Worm (Caenorhabditis elegans) whole organism, L4 larva: ENCODE results near the gene K08E7.5.

Experiments
- F44E2.7 ChIP-seq: fragments of 200-800 bp; sonication (Bioruptor generic); IDR thresholded peaks from 2 replicates; pipeline ENCODE4 v2.1.2; 2022; ENCODE audit warnings: missing genetic modification characterization, missing compliant biosample characterization
- F49E8.2 ChIP-seq: sonication (generic microtip); optimal IDR thresholded peaks from 2 replicates; lab custom pipeline; 2016; ENCODE audit warnings: missing compliant biosample characterization, mild to moderate bottlenecking, missing genetic modification characterization, borderline replicate concordance
- T26A8.4 ChIP-seq: fragments of 200-800 bp; sonication (Bioruptor generic); IDR thresholded peaks from 2 replicates; pipeline ENCODE4 v1.3.6; 2022; ENCODE audit warnings: missing genetic modification characterization, missing compliant biosample characterization
- Y105C5A.15 ChIP-seq: fragments of 200-800 bp; sonication (Bioruptor generic); IDR thresholded peaks from 2 replicates; pipeline ENCODE4 v1.3.6; 2022; ENCODE audit warnings: missing genetic modification characterization, missing compliant biosample characterization
- Y48G9A.11 ChIP-seq: fragments of 200-800 bp; sonication (Bioruptor generic); IDR thresholded peaks from 2 replicates; pipeline ENCODE4 v1.3.6; 2022; ENCODE audit warnings: missing genetic modification reagents, missing genetic modification characterization, missing compliant biosample characterization
- Y75B8A.6 ChIP-seq: fragments of 200-800 bp; sonication (Bioruptor generic); IDR thresholded peaks from 2 replicates; pipeline ENCODE4 v1.3.6; 2022; ENCODE audit warnings: missing genetic modification reagents, missing genetic modification characterization, missing compliant biosample characterization
- ZK337.2 ChIP-seq: fragments of 200-800 bp; sonication (Bioruptor generic); IDR thresholded peaks from 2 replicates; pipeline ENCODE4 v1.3.6; 2022; ENCODE audit warnings: missing genetic modification reagents, missing genetic modification characterization, missing compliant biosample characterization
- aha-1 ChIP-seq: fragments of 150-350 bp; peaks from one replicate; lab custom pipeline; 2014; ENCODE audit warnings: missing biosample characterization, missing genetic modification characterization
- ama-1 ChIP-seq: fragments of 150-350 bp; optimal IDR thresholded peaks from 2 replicates; lab custom pipeline; 2014; ENCODE audit warnings: inconsistent platforms, mixed read lengths
- ceh-28 ChIP-seq: fragments of 150-350 bp; optimal IDR thresholded peaks from 2 replicates; lab custom pipeline; 2014; ENCODE audit warnings: missing biosample characterization, missing genetic modification reagents, missing genetic modification characterization
- ceh-62 ChIP-seq: sonication (generic microtip); optimal IDR thresholded peaks from 2 replicates; lab custom pipeline; 2017; ENCODE audit warnings: missing biosample characterization, missing genetic modification characterization
- ceh-82 ChIP-seq: sonication (generic microtip); optimal IDR thresholded peaks from 2 replicates; lab custom pipeline; 2017; ENCODE audit warnings: missing biosample characterization, missing genetic modification characterization
- ces-1 ChIP-seq: fragments of 150-350 bp; sonication (generic microtip); optimal IDR thresholded peaks from 4 replicates; lab custom pipeline; 2014; ENCODE audit warnings: missing biosample characterization, missing genetic modification reagents, missing genetic modification characterization
- daf-12 ChIP-seq: fragments of 150-350 bp; optimal IDR thresholded peaks from 2 replicates; lab custom pipeline; 2014; ENCODE audit warnings: missing biosample characterization, missing genetic modification reagents, missing genetic modification characterization
- daf-8 ChIP-seq: fragments of 200-800 bp; sonication (Bioruptor generic); IDR thresholded peaks from 2 replicates; pipeline ENCODE4 v1.3.6; 2022; ENCODE audit warnings: missing genetic modification characterization, missing compliant biosample characterization
- dmd-6 ChIP-seq: fragments of 200-800 bp; sonication (Bioruptor generic); IDR thresholded peaks from 2 replicates; pipeline ENCODE4 v1.3.6; 2022; ENCODE audit warnings: missing genetic modification reagents, missing genetic modification characterization, missing compliant biosample characterization
- dpl-1 ChIP-seq: fragments of 150-350 bp; optimal IDR thresholded peaks from 2 replicates; lab custom pipeline; 2014; ENCODE audit warnings: missing biosample characterization, missing genetic modification reagents, missing genetic modification characterization
- dve-1 ChIP-seq: sonication (generic microtip); optimal IDR thresholded peaks from 2 replicates; lab custom pipeline; 2017; ENCODE audit warnings: antibody characterized with exemption, mild to moderate bottlenecking, missing genetic modification characterization, missing compliant biosample characterization; ENCODE audit not compliant: insufficient read depth
- egl-27 ChIP-seq: sonication (generic microtip); optimal IDR thresholded peaks from 3 replicates; lab custom pipeline; 2017; ENCODE audit warnings: missing biosample characterization, missing genetic modification reagents, missing genetic modification characterization
- fkh-10 ChIP-seq: fragments of 150-350 bp; optimal IDR thresholded peaks from 2 replicates; lab custom pipeline; 2014; ENCODE audit warnings: missing biosample characterization, missing genetic modification reagents, missing genetic modification characterization
- fos-1 ChIP-seq: fragments of 150-350 bp; optimal IDR thresholded peaks from 2 replicates; lab custom pipeline; 2014; ENCODE audit warnings: missing biosample characterization, missing genetic modification characterization
- gei-8 ChIP-seq: fragments of 200-800 bp; sonication (Bioruptor generic); optimal IDR thresholded peaks from 2 replicates; lab custom pipeline; 2018; ENCODE audit warnings: mild to moderate bottlenecking, missing genetic modification characterization, missing compliant biosample characterization
- hlh-11 ChIP-seq: fragments of 200-800 bp; sonication (Bioruptor generic); optimal IDR thresholded peaks from 2 replicates; lab custom pipeline; 2018; ENCODE audit warnings: mild to moderate bottlenecking, missing genetic modification characterization, missing compliant biosample characterization
- jun-1 ChIP-seq: fragments of 150-350 bp; optimal IDR thresholded peaks from 2 replicates; lab custom pipeline; 2014; ENCODE audit warnings: missing biosample characterization, missing genetic modification reagents, missing genetic modification characterization
- lin-13 ChIP-seq: fragments of 150-350 bp; optimal IDR thresholded peaks from 2 replicates; lab custom pipeline; 2014; ENCODE audit warnings: missing biosample characterization, missing genetic modification reagents, missing genetic modification characterization
- lin-15B ChIP-seq: fragments of 150-350 bp; sonication (generic microtip); optimal IDR thresholded peaks from 3 replicates; lab custom pipeline; 2014; ENCODE audit warnings: missing biosample characterization, missing genetic modification characterization
- lin-29 ChIP-seq: fragments of 200-800 bp; sonication (Bioruptor generic); IDR thresholded peaks from 2 replicates; pipeline ENCODE4 v1.3.6; 2022; ENCODE audit warnings: missing genetic modification reagents, missing genetic modification characterization, missing compliant biosample characterization
- lin-38 ChIP-seq: fragments of 200-800 bp; sonication (Bioruptor generic); IDR thresholded peaks from 2 replicates; pipeline ENCODE4 v1.3.6; 2022; ENCODE audit warnings: missing genetic modification reagents, missing genetic modification characterization, missing compliant biosample characterization
- lir-3 ChIP-seq: sonication (generic microtip); optimal IDR thresholded peaks from 2 replicates; lab custom pipeline; 2016; ENCODE audit warnings: mild to moderate bottlenecking, missing genetic modification characterization, missing compliant biosample characterization
- madf-9 ChIP-seq: fragments of 200-800 bp; sonication (Bioruptor generic); conservative IDR thresholded peaks from 2 replicates; pipeline ENCODE4 v1.3.6; 2022; ENCODE audit warnings: missing genetic modification reagents, missing genetic modification characterization, missing compliant biosample characterization
- mep-1 ChIP-seq: fragments of 150-350 bp; sonication (generic microtip); optimal IDR thresholded peaks from 3 replicates; lab custom pipeline; 2014; ENCODE audit warnings: missing biosample characterization, missing genetic modification characterization
- mxl-2 ChIP-seq: fragments of 200-800 bp; sonication (Bioruptor generic); conservative IDR thresholded peaks from 2 replicates; pipeline ENCODE4 v1.3.6; 2022; ENCODE audit warnings: missing genetic modification reagents, missing genetic modification characterization, missing compliant biosample characterization
- mxl-3 ChIP-seq: fragments of 200-800 bp; sonication (Bioruptor generic); optimal IDR thresholded peaks from 2 replicates; lab custom pipeline; 2018; ENCODE audit warnings: mild to moderate bottlenecking, missing genetic modification characterization, missing compliant biosample characterization
- nhr-102 ChIP-seq: sonication (generic microtip); optimal IDR thresholded peaks from 2 replicates; lab custom pipeline; 2016; ENCODE audit warnings: mild to moderate bottlenecking, missing genetic modification characterization, moderate library complexity, missing compliant biosample characterization
- nhr-11 ChIP-seq: fragments of 150-350 bp; optimal IDR thresholded peaks from 2 replicates; lab custom pipeline; 2014; ENCODE audit warnings: missing biosample characterization, missing genetic modification characterization
- nhr-28 ChIP-seq: fragments of 150-350 bp; optimal IDR thresholded peaks from 2 replicates; lab custom pipeline; 2014; ENCODE audit warnings: missing biosample characterization, missing genetic modification characterization
- nhr-42 ChIP-seq: fragments of 200-800 bp; sonication (Bioruptor generic); IDR thresholded peaks from 2 replicates; pipeline ENCODE4 v1.3.6; 2022; ENCODE audit warnings: missing genetic modification characterization, missing compliant biosample characterization
- nhr-48 ChIP-seq: sonication (generic microtip); optimal IDR thresholded peaks from 2 replicates; lab custom pipeline; 2016; ENCODE audit warnings: mild to moderate bottlenecking, missing genetic modification characterization, missing compliant biosample characterization
- nhr-77 ChIP-seq: fragments of 150-350 bp; optimal IDR thresholded peaks from 2 replicates; lab custom pipeline; 2014; ENCODE audit warnings: missing biosample characterization, missing genetic modification characterization
- php-3 ChIP-seq: fragments of 200-800 bp; sonication (Bioruptor generic); IDR thresholded peaks from 2 replicates; pipeline ENCODE4 v1.3.6; 2022; ENCODE audit warnings: missing genetic modification reagents, missing genetic modification characterization, missing compliant biosample characterization
- pqm-1 ChIP-seq: sonication (generic microtip); optimal IDR thresholded peaks from 2 replicates; lab custom pipeline; 2017; ENCODE audit warnings: missing biosample characterization, missing genetic modification characterization
- skn-1 ChIP-seq: fragments of 150-350 bp; optimal IDR thresholded peaks from 2 replicates; lab custom pipeline; 2014; ENCODE audit warnings: missing biosample characterization, missing genetic modification characterization
- snpc-4 ChIP-seq: fragments of 150-350 bp; optimal IDR thresholded peaks from 2 replicates; lab custom pipeline; 2014; ENCODE audit warnings: missing biosample characterization, missing genetic modification characterization
- spr-3 ChIP-seq: fragments of 200-800 bp; sonication (Bioruptor generic); optimal IDR thresholded peaks from 2 replicates; lab custom pipeline; 2018; ENCODE audit warnings: mild to moderate bottlenecking, missing genetic modification characterization, missing compliant biosample characterization
- tra-1 ChIP-seq: fragments of 200-800 bp; sonication (Bioruptor generic); IDR thresholded peaks from 2 replicates; pipeline ENCODE4 v1.3.6; 2022; ENCODE audit warnings: missing genetic modification reagents, missing genetic modification characterization, missing compliant biosample characterization
- unc-39 ChIP-seq: sonication (generic microtip); optimal IDR thresholded peaks from 2 replicates; lab custom pipeline; 2017; ENCODE audit warnings: missing biosample characterization, missing genetic modification characterization
- unc-62 ChIP-seq, 3 experiments: fragments of 150-350 bp in 1 of 3; sonication (generic microtip); optimal IDR thresholded peaks in 2 of 3; peaks in 1 of 3; 1 replicate in 1 of 3; 2 replicates in 2 of 3; lab custom pipeline; 2014 to 2017; ENCODE audit warnings: missing biosample characterization in 3 of 3, missing genetic modification characterization in 3 of 3, missing genetic modification reagents in 3 of 3, missing genotype in 1 of 3
- vab-7 ChIP-seq: fragments of 200-800 bp; sonication (Bioruptor generic); IDR thresholded peaks from 2 replicates; pipeline ENCODE4 v1.3.6; 2022; ENCODE audit warnings: missing genetic modification reagents, missing genetic modification characterization, missing compliant biosample characterization
- zip-11 ChIP-seq: fragments of 200-800 bp; sonication (Bioruptor generic); IDR thresholded peaks from 2 replicates; pipeline ENCODE4 v1.3.6; 2022; ENCODE audit warnings: missing genetic modification characterization, missing compliant biosample characterization

Gene K08E7.5

DNA sequence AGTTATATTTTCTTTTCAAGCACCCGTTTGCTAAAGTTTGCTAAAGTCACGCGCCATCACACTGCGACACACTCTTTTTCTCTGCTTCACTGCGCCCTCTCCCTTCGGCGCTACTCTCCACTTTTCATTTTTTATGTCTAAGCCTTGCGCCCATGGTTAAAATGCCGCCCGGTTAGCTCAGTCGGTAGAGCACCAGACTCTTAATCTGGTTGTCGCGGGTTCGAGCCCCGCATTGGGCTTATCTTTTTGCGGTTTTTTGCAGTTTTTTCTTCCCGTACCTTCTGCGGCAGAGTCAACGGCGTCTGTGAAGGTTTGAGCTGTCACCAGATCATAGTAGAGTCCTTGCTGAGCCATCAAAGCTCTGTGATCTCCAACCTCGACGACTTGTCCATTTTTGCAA, 21.4 kb downstream of the K08E7.5 start (continued):
- peak; percentile 62 for TF ChIP-seq mxl-2 (GFP tag; lab: Robert Waterston, UW)
- peak; percentile 43; the same call in 1 of the 2 replicates for TF ChIP-seq lin-29
- TF ChIP-seq fos-1 (tag; lab: Kevin White, UChicago) = no peak
- TF ChIP-seq mep-1 (tag; lab: Kevin White, UChicago) = peak; percentile 75
- TF ChIP-seq, all 104 proteins: peak for 66

DNA sequence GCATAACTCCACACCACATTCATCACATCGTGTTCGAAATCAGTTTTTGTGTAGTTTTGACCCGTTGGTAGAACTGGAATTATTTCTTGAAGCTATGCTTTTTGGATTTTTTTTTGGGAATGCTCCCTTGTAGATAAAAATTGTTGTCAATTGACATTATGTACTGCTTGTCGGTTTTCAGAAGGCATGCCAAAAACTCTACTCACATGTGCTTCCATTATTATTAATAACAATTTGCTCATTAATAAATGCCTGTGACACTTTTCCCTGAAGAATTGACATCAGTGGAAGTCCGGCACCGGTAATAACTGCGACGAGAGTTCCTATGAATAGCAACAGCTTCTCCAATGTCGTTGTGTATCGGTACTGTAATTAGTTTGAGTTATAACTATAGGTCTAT, 23.8 kb downstream of the K08E7.5 start:
- TF ChIP-seq mxl-3 (no peak), aha-1 (tag; lab: Kevin White, UChicago) (peak; percentile 91)

DNA sequence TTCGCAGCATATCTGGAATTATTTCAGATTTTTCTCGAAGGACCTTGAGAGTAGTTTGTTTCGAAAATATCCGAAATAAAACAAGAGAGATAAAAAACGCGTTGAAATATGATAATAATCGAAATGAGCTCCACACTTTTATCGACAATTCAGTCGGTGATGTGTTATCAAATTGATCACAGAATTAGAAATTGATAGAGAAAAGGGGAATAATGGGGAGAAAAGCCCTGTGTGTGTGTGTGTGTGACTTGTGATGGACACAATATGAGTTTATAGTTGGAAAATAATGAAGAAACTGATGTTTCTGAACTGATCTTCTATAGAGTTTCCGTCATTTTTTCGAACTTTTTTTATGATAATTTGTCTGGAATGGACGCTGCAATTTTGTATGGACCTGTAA, 26.0 kb downstream of the K08E7.5 start, which contains the start of gene pgp-1:
TSS of gene pgp-1 (minus strand) at position 12 of the 400 bp plus-strand sequence.
- peak; percentile 89 for TF ChIP-seq dmd-6
- TF ChIP-seq nhr-28 = peak; percentile 93
- TF ChIP-seq mxl-3 = no peak
- no peak for TF ChIP-seq Y75B8A.6 (GFP tag; lab: Robert Waterston, UW)
- TF ChIP-seq ces-1 (GFP tag; lab: Kevin White, UChicago) = no peak
- no peak for TF ChIP-seq Y48G9A.11 (GFP tag; lab: Robert Waterston, UW)
- no peak for TF ChIP-seq T26A8.4 (GFP tag; lab: Robert Waterston, UW)
- TF ChIP-seq ceh-82 (tag; lab: Kevin White, UChicago) = no peak
- no peak for TF ChIP-seq fos-1 (tag; lab: Kevin White, UChicago)
- TF ChIP-seq php-3 (GFP tag; lab: Robert Waterston, UW) = peak; percentile 68
- no peak for TF ChIP-seq jun-1
- TF ChIP-seq daf-12 (tag; lab: Kevin White, UChicago) = no peak
- TF ChIP-seq nhr-102 (tag; lab: Kevin White, UChicago) = peak; percentile 81
- no peak for TF ChIP-seq unc-39 (tag; lab: Kevin White, UChicago)
- no peak for TF ChIP-seq zip-11
- no peak for TF ChIP-seq ZK337.2
- no peak for TF ChIP-seq fkh-10 (GFP tag; lab: Kevin White, UChicago)
- TF ChIP-seq lin-38 = no peak
- peak; percentile 73 for TF ChIP-seq hlh-11
- no peak for TF ChIP-seq lin-15B (tag; lab: Kevin White, UChicago)
- no peak for TF ChIP-seq daf-8
- TF ChIP-seq gei-8 (GFP tag; lab: Kevin White, UChicago) = no peak
- no peak for TF ChIP-seq egl-27
- TF ChIP-seq ceh-62 = no peak
- TF ChIP-seq nhr-77 (tag; lab: Kevin White, UChicago) = peak; percentile 85
- TF ChIP-seq nhr-11 = no peak
- TF ChIP-seq pqm-1 (tag; lab: Kevin White, UChicago) = peak; percentile 99
- peak; percentile 17 for TF ChIP-seq nhr-48
- no peak for TF ChIP-seq madf-9 (GFP tag; lab: Robert Waterston, UW)
- no peak for TF ChIP-seq ama-1
- peak in 1 of 2 experiments; percentile 57 for TF ChIP-seq unc-62 (GFP tag; optimal IDR thresholded peaks at IDR 0.05 in 1 of 2; lab: Kevin White, UChicago)
- no peak for TF ChIP-seq unc-62 (tag; optimal IDR thresholded peaks at IDR 0.05; lab: Kevin White, UChicago)
- no peak for TF ChIP-seq dpl-1 (GFP tag; lab: Kevin White, UChicago)
- no peak for TF ChIP-seq nhr-42 (GFP tag; lab: Robert Waterston, UW)
- TF ChIP-seq Y105C5A.15 (GFP tag; lab: Robert Waterston, UW) = no peak
- TF ChIP-seq skn-1 = no peak
- peak; percentile 77 for TF ChIP-seq dve-1 (tag; lab: Kevin White, UChicago)
- no peak for TF ChIP-seq vab-7 (GFP tag; lab: Robert Waterston, UW)
- no peak for TF ChIP-seq lir-3
- no peak for TF ChIP-seq lin-13 (GFP tag; lab: Kevin White, UChicago)
- no peak for TF ChIP-seq snpc-4 (tag; lab: Kevin White, UChicago)
- no peak for TF ChIP-seq F49E8.2
- no peak for TF ChIP-seq spr-3
- TF ChIP-seq tra-1 (GFP tag; lab: Robert Waterston, UW) = no peak
- TF ChIP-seq F44E2.7 (GFP tag; lab: Robert Waterston, UW) = no peak
- no peak for TF ChIP-seq ceh-28 (tag; lab: Kevin White, UChicago)
